Fruit fly (Drosophila melanogaster): ENCODE data around the gene mRpL2.

Gene mRpL2

dm6 chr3L:11169299-11170181 is 48.9 kb downstream of the mRpL2 start, which contains the start of the genes wls and Adck5 (continued):
- TF ChIP-seq pfk (GFP tag; optimal IDR thresholded peaks at IDR 0.05): no peak
- TF ChIP-seq CG12071 (GFP tag; optimal IDR thresholded peaks at IDR 0.05): peak; percentile 81
- peak; percentile 25 for TF ChIP-seq Sry-δ (GFP tag; optimal IDR thresholded peaks at IDR 0.05)
- TF ChIP-seq CG7745 (tag; optimal IDR thresholded peaks at IDR 0.05): no peak
- peak; percentile 58 for TF ChIP-seq CG13775 (GFP tag; optimal IDR thresholded peaks at IDR 0.05)
- no peak for TF ChIP-seq CG7372 (GFP tag; IDR thresholded peaks at IDR 0.05)
- TF ChIP-seq lbe (GFP tag; optimal IDR thresholded peaks at IDR 0.05): peak; percentile 36
- no peak for TF ChIP-seq CG1832 (GFP tag; optimal IDR thresholded peaks at IDR 0.05)
- TF ChIP-seq org-1 (GFP tag; optimal IDR thresholded peaks at IDR 0.05): peak; percentile 25
- peak; percentile 44 for TF ChIP-seq HLHmδ (GFP tag; optimal IDR thresholded peaks at IDR 0.05)
- peak; percentile 27 for TF ChIP-seq CG18619 (GFP tag; optimal IDR thresholded peaks at IDR 0.05)
- TF ChIP-seq HmgZ (tag; optimal IDR thresholded peaks at IDR 0.05): peak; percentile 44
- TF ChIP-seq CG3407 (GFP tag; optimal IDR thresholded peaks at IDR 0.05): peak; percentile 11
- no peak for TF ChIP-seq Abd-B (GFP tag; optimal IDR thresholded peaks at IDR 0.05)
- peak; percentile 57 for TF ChIP-seq CG10543 (GFP tag; optimal IDR thresholded peaks at IDR 0.05)
- no peak for TF ChIP-seq CG11560 (tag; IDR thresholded peaks at IDR 0.05)
- peak; percentile 57 for TF ChIP-seq CG1603 (tag; optimal IDR thresholded peaks at IDR 0.05)
- no peak for TF ChIP-seq ttk (GFP tag; IDR thresholded peaks at IDR 0.05)
- TF ChIP-seq onecut (GFP tag; IDR thresholded peaks at IDR 0.05): no peak
- peak; percentile 85 for TF ChIP-seq lab (GFP tag; optimal IDR thresholded peaks at IDR 0.05)
- no peak for TF ChIP-seq cwo (GFP tag; optimal IDR thresholded peaks at IDR 0.05)
- no peak for TF ChIP-seq run (tag; optimal IDR thresholded peaks at IDR 0.05)
- peak; percentile 41 for TF ChIP-seq Lhr (GFP tag; optimal IDR thresholded peaks at IDR 0.05)
- TF ChIP-seq CG4617 (GFP tag; optimal IDR thresholded peaks at IDR 0.05; ENCODE audit: borderline replicate concordance): no peak
- peak; percentile 26 for TF ChIP-seq Xbp1 (GFP tag; optimal IDR thresholded peaks at IDR 0.05)
- peak; percentile 58 for TF ChIP-seq HHEX (GFP tag; optimal IDR thresholded peaks at IDR 0.05)
- TF ChIP-seq odd (GFP tag; optimal IDR thresholded peaks at IDR 0.05): peak; percentile 66
- 0 out of 3 replicates have a peak, but pooled peaks have one; percentile 46 for TF ChIP-seq sr (GFP tag; IDR thresholded peaks at IDR 0.05)
- TF ChIP-seq CG9609 (GFP tag; optimal IDR thresholded peaks at IDR 0.05): peak; percentile 2
- no peak for TF ChIP-seq NFAT (GFP tag; IDR thresholded peaks at IDR 0.05)
- no peak for TF ChIP-seq sisA (GFP tag; IDR thresholded peaks at IDR 0.05)
- TF ChIP-seq sug (tag; optimal IDR thresholded peaks at IDR 0.05): no peak
- peak; percentile 50 for TF ChIP-seq CG2202 (tag; optimal IDR thresholded peaks at IDR 0.05)
- peak; percentile 58; the same call in 1 of the 3 replicates for TF ChIP-seq so (GFP tag; IDR thresholded peaks at IDR 0.05)
- TF ChIP-seq tx (GFP tag; optimal IDR thresholded peaks at IDR 0.05): no peak
- TF ChIP-seq crp (GFP tag; optimal IDR thresholded peaks at IDR 0.05): peak; percentile 58 to 92
- peak; percentile 59 for TF ChIP-seq MESR4 (GFP tag; optimal IDR thresholded peaks at IDR 0.05)
- no peak for TF ChIP-seq dm (GFP tag; optimal IDR thresholded peaks at IDR 0.05)
- no peak for TF ChIP-seq ap (GFP tag; IDR thresholded peaks at IDR 0.05)
- TF ChIP-seq CG11456 (GFP tag; IDR thresholded peaks at IDR 0.05): peak; percentile 43; the same call in 1 of the 3 replicates
- no peak for TF ChIP-seq gsb (GFP tag; IDR thresholded peaks at IDR 0.05)
- TF ChIP-seq CTCF (GFP tag; optimal IDR thresholded peaks at IDR 0.05): peak; percentile 62
- no peak for TF ChIP-seq D (optimal IDR thresholded peaks at IDR 0.05)
- TF ChIP-seq D (GFP tag; optimal IDR thresholded peaks at IDR 0.05): no peak
- peak; percentile 61 for TF ChIP-seq CG10209 (GFP tag; optimal IDR thresholded peaks at IDR 0.05)
- peak; percentile 81 for TF ChIP-seq CG14710 (tag; optimal IDR thresholded peaks at IDR 0.05)
- no peak for TF ChIP-seq hkb (optimal IDR thresholded peaks at IDR 0.05)
- peak; percentile 69 for TF ChIP-seq hkb (GFP tag; IDR thresholded peaks at IDR 0.05)
- no peak for TF ChIP-seq ham (GFP tag; IDR thresholded peaks at IDR 0.05)
- peak; percentile 64 for TF ChIP-seq ac (GFP tag; optimal IDR thresholded peaks at IDR 0.05)

Measured in whole organism, embryonic.